Fruit fly (Drosophila melanogaster) whole organism, prepupa: ENCODE results near the gene mRpL45.

Experiments
- CG7368 ChIP-seq: fragments of 200-800 bp; sonication (Bioruptor generic); optimal IDR thresholded peaks from 3 replicates; lab custom pipeline; 2016; ENCODE audit warnings: missing biosample characterization, missing genetic modification characterization
- Gug ChIP-seq: fragments of 200-800 bp; sonication (Bioruptor generic); IDR thresholded peaks from 2 replicates; pipeline ENCODE4 v1.3.6; 2022; ENCODE audit warnings: missing biosample characterization, missing genetic modification characterization
- Lpt ChIP-seq: fragments of 200-800 bp; sonication (Bioruptor generic); optimal IDR thresholded peaks from 3 replicates; lab custom pipeline; 2016; ENCODE audit warnings: missing biosample characterization, missing genetic modification characterization
- achi ChIP-seq: fragments of 200-800 bp; sonication (Bioruptor generic); optimal IDR thresholded peaks from 3 replicates; lab custom pipeline; 2016; ENCODE audit warnings: missing biosample characterization, missing genetic modification characterization
- fd59A ChIP-seq: fragments of 200-800 bp; sonication (Bioruptor generic); optimal IDR thresholded peaks from 2 replicates; lab custom pipeline; 2017; ENCODE audit warnings: missing biosample characterization, mild to moderate bottlenecking, missing genetic modification characterization, missing genetic modification reagents
- lz ChIP-seq: fragments of 200-800 bp; sonication (Bioruptor generic); optimal IDR thresholded peaks from 3 replicates; lab custom pipeline; 2016; ENCODE audit warnings: missing biosample characterization, missing genetic modification characterization
- salr ChIP-seq, 2 experiments: fragments of 200-800 bp; sonication (Bioruptor generic); optimal IDR thresholded peaks; 3 replicates each; lab custom pipeline; 2016 to 2018; ENCODE audit warnings: missing biosample characterization in 2 of 2, missing genetic modification characterization in 2 of 2, mild to moderate bottlenecking in 1 of 2

DNA sequence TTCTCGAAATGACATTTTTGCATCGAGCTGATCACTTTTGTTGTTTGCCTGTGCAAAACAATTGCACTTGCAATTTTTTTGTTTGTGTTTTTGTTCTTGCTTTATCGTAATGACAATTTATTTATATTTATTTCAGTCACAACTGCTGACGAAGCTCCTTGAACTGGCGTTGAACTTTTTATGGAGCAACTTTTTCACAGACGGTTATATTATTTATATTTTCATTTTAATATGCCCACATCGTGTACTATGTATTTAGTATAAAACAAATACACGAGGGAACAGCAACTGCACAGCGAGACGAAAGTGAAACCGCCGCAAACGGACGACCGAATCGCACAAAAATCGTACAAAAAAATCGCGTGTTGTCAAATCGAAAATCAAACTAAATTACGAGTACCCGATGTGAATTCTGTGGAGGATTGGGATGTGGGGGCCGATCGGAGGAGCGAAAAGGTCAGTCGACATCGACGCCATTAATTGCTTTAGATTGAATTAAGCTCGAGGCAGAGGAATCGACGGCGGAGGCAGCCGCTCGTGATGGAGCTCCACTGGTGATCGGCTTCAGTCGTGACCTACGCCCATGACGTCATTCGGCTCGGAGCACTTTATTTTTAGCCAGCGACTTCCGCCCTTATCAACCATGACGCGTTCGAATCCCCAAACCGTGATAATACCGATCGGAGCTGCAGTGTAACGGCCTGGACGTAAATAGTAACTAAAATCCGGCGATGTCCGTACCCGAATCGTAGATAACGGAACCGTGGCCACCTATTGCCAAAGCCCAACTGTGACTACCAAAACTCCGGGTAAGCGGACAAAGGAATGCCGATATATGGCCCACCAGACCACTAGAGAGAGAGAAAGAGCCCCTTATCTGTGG, 17.6 kb downstream of the mRpL45 start:
- TF ChIP-seq Lpt (GFP tag; lab: Kevin White, UChicago) (no peak), Gug (GFP tag; lab: Robert Waterston, UW) (no peak), CG7368 (GFP tag; lab: Kevin White, UChicago) (no peak), lz (GFP tag; lab: Kevin White, UChicago) (no peak), salr (GFP tag; optimal IDR thresholded peaks at IDR 0.05; lab: Kevin White, UChicago) (no peak), achi (GFP tag; lab: Kevin White, UChicago) (no peak), fd59A (GFP tag; lab: Kevin White, UChicago) (no peak)
